Fruit fly (Drosophila melanogaster) whole organism, adult: ENCODE measurements around the gene Dcps.

Experiments used
- CG11617 ChIP-seq: fragments of 200-800 bp; sonication (Bioruptor generic); optimal IDR thresholded peaks from 2 replicates; lab custom pipeline; 2017; ENCODE audit warnings: mild to moderate bottlenecking, missing biosample characterization, missing genetic modification reagents, missing genetic modification characterization
- CG12768 ChIP-seq: fragments of 200-800 bp; sonication (Bioruptor generic); optimal IDR thresholded peaks from 2 replicates; lab custom pipeline; 2017; ENCODE audit warnings: missing biosample characterization, missing genetic modification characterization, mild to moderate bottlenecking, moderate library complexity, missing genetic modification reagents
- CG14711 ChIP-seq: fragments of 200-800 bp; sonication (Bioruptor generic); optimal IDR thresholded peaks from 2 replicates; lab custom pipeline; 2018; ENCODE audit warnings: missing biosample characterization, mild to moderate bottlenecking, missing genetic modification characterization, moderate library complexity
- CG1620 ChIP-seq: fragments of 200-800 bp; sonication (Bioruptor generic); optimal IDR thresholded peaks from 2 replicates; lab custom pipeline; 2016; ENCODE audit warnings: missing biosample characterization, missing genetic modification characterization
- CG33017 ChIP-seq: fragments of 200-800 bp; sonication (Bioruptor generic); optimal IDR thresholded peaks from 2 replicates; lab custom pipeline; 2018; ENCODE audit warnings: missing biosample characterization, mild to moderate bottlenecking, missing genetic modification characterization, moderate library complexity
- CG5204 ChIP-seq: fragments of 200-800 bp; sonication (Bioruptor generic); optimal IDR thresholded peaks from 2 replicates; lab custom pipeline; 2016; ENCODE audit warnings: missing biosample characterization, missing genetic modification characterization
- CG7045 ChIP-seq: fragments of 200-800 bp; sonication (Bioruptor generic); optimal IDR thresholded peaks from 2 replicates; lab custom pipeline; 2017; ENCODE audit warnings: missing biosample characterization, mild to moderate bottlenecking, missing genetic modification characterization
- Clk ChIP-seq: fragments of 200-800 bp; sonication (Bioruptor generic); optimal IDR thresholded peaks from 2 replicates; lab custom pipeline; 2017; ENCODE audit warnings: missing biosample characterization, missing genetic modification characterization
- Crg-1 ChIP-seq: fragments of 200-800 bp; sonication (Bioruptor generic); optimal IDR thresholded peaks from 2 replicates; lab custom pipeline; 2016; ENCODE audit warnings: missing biosample characterization, missing genetic modification characterization
- Hr96 ChIP-seq: fragments of 200-800 bp; sonication (Bioruptor generic); optimal IDR thresholded peaks from 2 replicates; lab custom pipeline; 2016; ENCODE audit warnings: missing biosample characterization, missing genetic modification characterization
- Mnt ChIP-seq: fragments of 200-800 bp; sonication (Bioruptor generic); optimal IDR thresholded peaks from 2 replicates; lab custom pipeline; 2016; ENCODE audit warnings: missing biosample characterization, mild to moderate bottlenecking, missing genetic modification characterization
- bab1 ChIP-seq: fragments of 200-800 bp; sonication (Bioruptor generic); optimal IDR thresholded peaks from 3 replicates; lab custom pipeline; 2019; ENCODE audit warnings: missing biosample characterization, mild to moderate bottlenecking, missing genetic modification characterization, moderate library complexity
- cic ChIP-seq: fragments of 200-800 bp; sonication (Bioruptor generic); optimal IDR thresholded peaks from 2 replicates; lab custom pipeline; 2017; ENCODE audit warnings: missing biosample characterization, mild to moderate bottlenecking, missing genetic modification characterization, moderate library complexity
- ovo ChIP-seq: fragments of 200-800 bp; sonication (Bioruptor generic); optimal IDR thresholded peaks from 2 replicates; lab custom pipeline; 2016; ENCODE audit warnings: missing biosample characterization, missing genetic modification characterization
- pad ChIP-seq: fragments of 200-800 bp; sonication (Bioruptor generic); optimal IDR thresholded peaks from 3 replicates; lab custom pipeline; 2017; ENCODE audit warnings: missing biosample characterization, missing genetic modification characterization, mild to moderate bottlenecking, moderate library complexity, missing genetic modification reagents
- toe ChIP-seq: fragments of 200-800 bp; sonication (Bioruptor generic); optimal IDR thresholded peaks from 2 replicates; lab custom pipeline; 2016; ENCODE audit warnings: missing biosample characterization, missing genetic modification characterization

Gene Dcps

DNA sequence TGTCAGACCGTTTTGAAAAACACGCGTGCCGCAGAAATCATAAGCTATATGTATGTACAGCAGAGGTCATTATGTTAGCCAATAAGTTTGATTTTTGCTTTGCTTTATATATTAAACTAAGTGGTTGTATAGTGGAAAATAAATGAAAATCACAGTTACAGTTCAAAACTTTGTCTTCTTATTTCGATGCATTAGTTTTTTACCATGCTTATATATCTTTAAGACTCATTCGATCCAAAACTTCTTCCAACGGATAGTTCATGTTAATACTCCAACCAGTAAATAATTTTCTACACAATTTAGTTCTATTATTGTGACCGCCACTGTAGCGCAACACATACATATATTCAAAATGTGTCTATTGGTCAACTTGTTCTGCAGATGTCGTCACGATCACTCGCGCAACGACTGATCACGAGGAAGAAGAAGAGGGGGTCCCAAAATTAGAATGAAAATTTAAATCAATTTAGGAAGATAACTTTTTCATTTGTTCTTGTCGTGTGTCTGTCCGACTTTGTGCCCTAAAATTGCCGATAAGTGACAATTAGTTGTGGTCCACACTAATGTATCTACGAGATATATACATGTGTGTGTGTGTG lies 49.0 kb downstream of the Dcps start:
- no peak for TF ChIP-seq CG1620 (GFP tag; lab: Kevin White, UChicago)
- no peak for TF ChIP-seq CG12768 (GFP tag; lab: Kevin White, UChicago)
- TF ChIP-seq toe, result peak; percentile 47
- peak; percentile 23 for TF ChIP-seq bab1 (GFP tag; lab: Kevin White, UChicago)
- no peak for TF ChIP-seq CG5204 (GFP tag; lab: Kevin White, UChicago)
- peak; percentile 11 for TF ChIP-seq CG14711 (tag; lab: Kevin White, UChicago)
- TF ChIP-seq Clk (GFP tag; lab: Kevin White, UChicago), result no peak

DNA sequence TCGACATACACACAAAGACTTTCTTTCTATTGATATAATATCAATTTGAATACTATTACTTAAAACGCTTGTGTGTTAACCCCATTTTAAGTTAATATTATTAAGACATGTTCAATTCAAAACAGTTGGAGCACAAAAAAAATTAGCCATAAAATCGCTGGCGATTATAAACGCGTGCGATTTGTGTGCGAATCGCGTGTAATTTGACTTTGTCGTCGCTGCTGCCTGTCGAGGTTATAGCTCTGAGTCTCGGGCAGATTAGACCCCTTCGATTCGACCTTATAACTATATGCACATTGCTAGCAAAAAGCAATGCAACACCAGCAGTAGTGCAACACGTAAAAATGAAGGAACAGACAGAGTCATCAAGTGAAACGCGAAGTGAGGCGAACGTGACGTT lies 49.6 kb downstream of the Dcps start:
- no peak for TF ChIP-seq CG33017 (tag; lab: Kevin White, UChicago)
- TF ChIP-seq CG7045 (GFP tag; lab: Kevin White, UChicago), result no peak
- TF ChIP-seq Crg-1, result no peak
- TF ChIP-seq toe, result no peak
- no peak for TF ChIP-seq Mnt (GFP tag; lab: Kevin White, UChicago)
- no peak for TF ChIP-seq pad
- TF ChIP-seq cic (GFP tag; lab: Kevin White, UChicago), result no peak
- no peak for TF ChIP-seq ovo
- no peak for TF ChIP-seq Hr96 (GFP tag; lab: Kevin White, UChicago)
- no peak for TF ChIP-seq CG5204 (GFP tag; lab: Kevin White, UChicago)
- no peak for TF ChIP-seq CG11617 (GFP tag; lab: Kevin White, UChicago)
- TF ChIP-seq Clk (GFP tag; lab: Kevin White, UChicago), result no peak
